Worm (Caenorhabditis elegans): ENCODE data around the gene F39H12.3.

ce11 chrX:844649-845048 lies 3.4 kb upstream of the F39H12.3 start:
- no peak for TF ChIP-seq ztf-4 (tag; optimal IDR thresholded peaks at IDR 0.05)
- TF ChIP-seq hmg-11 (tag; optimal IDR thresholded peaks at IDR 0.05), result no peak
- no peak for TF ChIP-seq nhr-77 (tag; optimal IDR thresholded peaks at IDR 0.05)
- no peak for TF ChIP-seq fos-1 (tag; optimal IDR thresholded peaks at IDR 0.05)
- TF ChIP-seq unc-62 (GFP tag; optimal IDR thresholded peaks at IDR 0.05), result no peak
- no peak for TF ChIP-seq elt-1 (tag; optimal IDR thresholded peaks at IDR 0.05)
- TF ChIP-seq sea-2 (GFP tag; optimal IDR thresholded peaks at IDR 0.05), result no peak
- no peak for TF ChIP-seq R02D3.7 (tag; optimal IDR thresholded peaks at IDR 0.05)
- TF ChIP-seq nhr-11 (tag; optimal IDR thresholded peaks at IDR 0.05), result no peak
- no peak for TF ChIP-seq nhr-12 (tag; optimal IDR thresholded peaks at IDR 0.05)
